Worm (Caenorhabditis elegans) whole organism, L4 larva: Measurements from ENCODE around the gene srw-32.

Experiments
- T26A8.4 ChIP-seq: fragments of 200-800 bp; sonication (Bioruptor generic); IDR thresholded peaks from 2 replicates; pipeline ENCODE4 v1.3.6; 2022; ENCODE audit warnings: missing genetic modification characterization, missing compliant biosample characterization
- Y5F2A.4 ChIP-seq: fragments of 200-800 bp; sonication (Bioruptor generic); optimal IDR thresholded peaks from 2 replicates; lab custom pipeline; 2018; ENCODE audit warnings: mild to moderate bottlenecking, missing genetic modification characterization, missing compliant biosample characterization
- Y75B8A.6 ChIP-seq: fragments of 200-800 bp; sonication (Bioruptor generic); IDR thresholded peaks from 2 replicates; pipeline ENCODE4 v1.3.6; 2022; ENCODE audit warnings: missing genetic modification reagents, missing genetic modification characterization, missing compliant biosample characterization
- aha-1 ChIP-seq: fragments of 150-350 bp; peaks from one replicate; lab custom pipeline; 2014; ENCODE audit warnings: missing biosample characterization, missing genetic modification characterization
- aly-2 ChIP-seq: sonication (generic microtip); optimal IDR thresholded peaks from 2 replicates; lab custom pipeline; 2018; ENCODE audit warnings: missing biosample characterization, missing genetic modification characterization
- ceh-82 ChIP-seq: sonication (generic microtip); optimal IDR thresholded peaks from 2 replicates; lab custom pipeline; 2017; ENCODE audit warnings: missing biosample characterization, missing genetic modification characterization
- cey-2 ChIP-seq: sonication (generic microtip); optimal IDR thresholded peaks from 3 replicates; lab custom pipeline; 2017; ENCODE audit warnings: missing genetic modification characterization, mild to moderate bottlenecking, missing compliant biosample characterization, antibody characterized with exemption, borderline replicate concordance; ENCODE audit not compliant: insufficient read depth
- daf-16 ChIP-seq, 3 experiments: sonication (generic microtip); optimal IDR thresholded peaks; 2 replicates each; lab custom pipeline; 2016 to 2017; ENCODE audit warnings: missing genetic modification characterization in 3 of 3, missing genetic modification reagents in 3 of 3, mild to moderate bottlenecking in 2 of 3, missing compliant biosample characterization in 2 of 3, missing biosample characterization in 1 of 3, moderate library complexity in 1 of 3
- daf-8 ChIP-seq: fragments of 200-800 bp; sonication (Bioruptor generic); IDR thresholded peaks from 2 replicates; pipeline ENCODE4 v1.3.6; 2022; ENCODE audit warnings: missing genetic modification characterization, missing compliant biosample characterization
- dmd-9 ChIP-seq: fragments of 200-800 bp; sonication (Bioruptor generic); IDR thresholded peaks from 2 replicates; pipeline ENCODE4 v1.3.6; 2022; ENCODE audit warnings: missing genetic modification reagents, missing genetic modification characterization, missing compliant biosample characterization
- dve-1 ChIP-seq: sonication (generic microtip); optimal IDR thresholded peaks from 2 replicates; lab custom pipeline; 2017; ENCODE audit warnings: antibody characterized with exemption, mild to moderate bottlenecking, missing genetic modification characterization, missing compliant biosample characterization; ENCODE audit not compliant: insufficient read depth
- egl-43 ChIP-seq: fragments of 200-800 bp; sonication (Bioruptor generic); IDR thresholded peaks from 2 replicates; pipeline ENCODE4 v1.3.6; 2022; ENCODE audit warnings: missing genetic modification reagents, missing genetic modification characterization, missing compliant biosample characterization
- fkh-10 ChIP-seq: fragments of 150-350 bp; optimal IDR thresholded peaks from 2 replicates; lab custom pipeline; 2014; ENCODE audit warnings: missing biosample characterization, missing genetic modification reagents, missing genetic modification characterization
- fos-1 ChIP-seq: fragments of 150-350 bp; optimal IDR thresholded peaks from 2 replicates; lab custom pipeline; 2014; ENCODE audit warnings: missing biosample characterization, missing genetic modification characterization
- hlh-11 ChIP-seq: fragments of 200-800 bp; sonication (Bioruptor generic); optimal IDR thresholded peaks from 2 replicates; lab custom pipeline; 2018; ENCODE audit warnings: mild to moderate bottlenecking, missing genetic modification characterization, missing compliant biosample characterization
- hlh-30 ChIP-seq: sonication (generic microtip); optimal IDR thresholded peaks from 2 replicates; lab custom pipeline; 2017; ENCODE audit warnings: antibody characterized with exemption, mild to moderate bottlenecking, missing genetic modification characterization, missing compliant biosample characterization; ENCODE audit not compliant: insufficient read depth
- hmg-1.1 ChIP-seq: fragments of 200-800 bp; sonication (Bioruptor generic); IDR thresholded peaks from 2 replicates; pipeline ENCODE4 v1.3.6; 2022; ENCODE audit warnings: missing genetic modification reagents, missing genetic modification characterization, missing compliant biosample characterization
- lim-7 ChIP-seq: fragments of 200-800 bp; sonication (Bioruptor generic); IDR thresholded peaks from 2 replicates; pipeline ENCODE4 v1.3.6; 2022; ENCODE audit warnings: missing genetic modification characterization, missing compliant biosample characterization
- lin-15B ChIP-seq: fragments of 150-350 bp; sonication (generic microtip); optimal IDR thresholded peaks from 3 replicates; lab custom pipeline; 2014; ENCODE audit warnings: missing biosample characterization, missing genetic modification characterization
- lin-29 ChIP-seq: fragments of 200-800 bp; sonication (Bioruptor generic); IDR thresholded peaks from 2 replicates; pipeline ENCODE4 v1.3.6; 2022; ENCODE audit warnings: missing genetic modification reagents, missing genetic modification characterization, missing compliant biosample characterization
- madf-5 ChIP-seq, 2 experiments: fragments of 200-800 bp; sonication (Bioruptor generic); IDR thresholded peaks; 2 replicates each; pipeline ENCODE4 v1.3.6; 2022; ENCODE audit warnings: missing compliant biosample characterization in 2 of 2, missing genetic modification characterization in 2 of 2
- mep-1 ChIP-seq: fragments of 150-350 bp; sonication (generic microtip); optimal IDR thresholded peaks from 3 replicates; lab custom pipeline; 2014; ENCODE audit warnings: missing biosample characterization, missing genetic modification characterization
- mxl-2 ChIP-seq: fragments of 200-800 bp; sonication (Bioruptor generic); conservative IDR thresholded peaks from 2 replicates; pipeline ENCODE4 v1.3.6; 2022; ENCODE audit warnings: missing genetic modification reagents, missing genetic modification characterization, missing compliant biosample characterization
- nhr-10 ChIP-seq: fragments of 150-350 bp; optimal IDR thresholded peaks from 2 replicates; lab custom pipeline; 2014; ENCODE audit warnings: missing biosample characterization, missing genetic modification characterization
- nhr-102 ChIP-seq: sonication (generic microtip); optimal IDR thresholded peaks from 2 replicates; lab custom pipeline; 2016; ENCODE audit warnings: mild to moderate bottlenecking, missing genetic modification characterization, moderate library complexity, missing compliant biosample characterization
- nhr-25 ChIP-seq: sonication (generic microtip); optimal IDR thresholded peaks from 2 replicates; lab custom pipeline; 2017; ENCODE audit warnings: missing genetic modification characterization, mild to moderate bottlenecking, missing compliant biosample characterization, antibody characterized with exemption, moderate library complexity, borderline replicate concordance; ENCODE audit not compliant: insufficient read depth
- nhr-28 ChIP-seq: fragments of 150-350 bp; optimal IDR thresholded peaks from 2 replicates; lab custom pipeline; 2014; ENCODE audit warnings: missing biosample characterization, missing genetic modification characterization
- nhr-76 ChIP-seq: fragments of 150-350 bp; optimal IDR thresholded peaks from 2 replicates; lab custom pipeline; 2014; ENCODE audit warnings: missing biosample characterization, missing genetic modification characterization
- pha-4 ChIP-seq, 2 experiments: fragments of 150-350 bp in 1 of 2; fragments of 200-800 bp in 1 of 2; sonication (Bioruptor generic) in 1 of 2; IDR thresholded peaks in 1 of 2; optimal IDR thresholded peaks in 1 of 2; 2 replicates each; pipeline versions ENCODE4 v1.3.6 to Lab custom; 2014 to 2022; ENCODE audit warnings: missing genetic modification characterization in 2 of 2, missing genetic modification reagents in 2 of 2, missing biosample characterization in 1 of 2, missing compliant biosample characterization in 1 of 2
- php-3 ChIP-seq: fragments of 200-800 bp; sonication (Bioruptor generic); IDR thresholded peaks from 2 replicates; pipeline ENCODE4 v1.3.6; 2022; ENCODE audit warnings: missing genetic modification reagents, missing genetic modification characterization, missing compliant biosample characterization
- sdz-12 ChIP-seq: fragments of 200-800 bp; sonication (Bioruptor generic); optimal IDR thresholded peaks from 2 replicates; lab custom pipeline; 2018; ENCODE audit warnings: mild to moderate bottlenecking, missing genetic modification characterization, missing compliant biosample characterization
- snpc-1.2 ChIP-seq: fragments of 200-800 bp; sonication (Bioruptor generic); IDR thresholded peaks from 2 replicates; pipeline ENCODE4 v1.3.6; 2022; ENCODE audit warnings: missing genetic modification reagents, missing genetic modification characterization, missing compliant biosample characterization
- spr-3 ChIP-seq: fragments of 200-800 bp; sonication (Bioruptor generic); optimal IDR thresholded peaks from 2 replicates; lab custom pipeline; 2018; ENCODE audit warnings: mild to moderate bottlenecking, missing genetic modification characterization, missing compliant biosample characterization
- unc-130 ChIP-seq: sonication (generic microtip); optimal IDR thresholded peaks from 2 replicates; lab custom pipeline; 2016; ENCODE audit warnings: missing genetic modification reagents, missing genetic modification characterization, missing compliant biosample characterization
- zip-2 ChIP-seq: fragments of 150-350 bp; optimal IDR thresholded peaks from 2 replicates; lab custom pipeline; 2014; ENCODE audit warnings: missing biosample characterization, missing genetic modification characterization

srw-32 gene

DNA sequence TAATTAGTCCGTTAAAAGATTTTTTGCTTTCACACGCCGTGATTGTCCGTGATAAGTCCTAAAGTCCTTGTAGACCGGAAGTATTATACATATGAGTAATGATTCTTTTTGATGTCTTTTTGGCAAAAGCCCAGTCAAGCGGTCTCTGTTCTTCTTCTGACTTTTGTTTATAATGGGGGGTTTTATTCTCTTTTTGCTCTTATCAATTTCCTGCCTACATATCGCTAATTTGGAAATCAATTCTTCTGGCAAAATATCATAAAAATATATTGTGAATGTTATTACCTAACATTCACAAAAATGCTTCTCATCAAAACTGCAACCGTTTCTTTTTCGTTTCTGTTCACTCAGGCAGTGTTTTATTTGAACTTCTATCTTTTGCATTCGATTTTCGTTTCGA, 32.1 kb upstream of the srw-32 start, which contains the start of gene srbc-61:
srbc-61 (plus strand) TSS at position 301 of the 400 bp plus-strand sequence.
- TF ChIP-seq T26A8.4 (GFP tag; lab: Robert Waterston, UW) = no peak
- no peak for TF ChIP-seq nhr-10 (tag; lab: Kevin White, UChicago)
- TF ChIP-seq hmg-1.1 (GFP tag; lab: Robert Waterston, UW) = no peak
- TF ChIP-seq Y5F2A.4 (GFP tag; lab: Kevin White, UChicago) = no peak
- TF ChIP-seq, all 104 proteins: peak for 0

DNA sequence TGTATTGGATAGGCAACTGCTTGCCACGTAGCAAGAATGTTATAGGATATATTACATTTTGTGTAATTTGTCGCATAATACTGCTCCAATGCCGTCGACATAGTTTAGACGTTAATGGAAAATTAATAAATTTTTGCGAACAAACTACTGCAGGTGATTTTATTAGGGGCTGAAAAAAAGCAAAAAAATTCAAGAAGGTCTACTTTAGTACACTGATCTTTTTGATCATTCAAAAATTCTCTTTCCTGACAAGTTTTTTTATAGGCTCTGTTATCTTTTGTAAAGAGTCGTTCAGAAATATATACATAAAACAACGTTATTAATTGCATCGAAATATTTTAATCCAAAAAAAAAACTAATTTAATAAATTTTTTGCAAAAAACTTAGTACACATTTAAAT, 23.5 kb upstream of the srw-32 start, which contains the start of gene srh-111:
srh-111 (minus strand) TSS at position 101 of the 400 bp plus-strand sequence.
- TF ChIP-seq nhr-76 (tag; lab: Kevin White, UChicago) (no peak), aly-2 (tag; lab: Kevin White, UChicago) (no peak), mxl-2 (GFP tag; lab: Robert Waterston, UW) (no peak)

DNA sequence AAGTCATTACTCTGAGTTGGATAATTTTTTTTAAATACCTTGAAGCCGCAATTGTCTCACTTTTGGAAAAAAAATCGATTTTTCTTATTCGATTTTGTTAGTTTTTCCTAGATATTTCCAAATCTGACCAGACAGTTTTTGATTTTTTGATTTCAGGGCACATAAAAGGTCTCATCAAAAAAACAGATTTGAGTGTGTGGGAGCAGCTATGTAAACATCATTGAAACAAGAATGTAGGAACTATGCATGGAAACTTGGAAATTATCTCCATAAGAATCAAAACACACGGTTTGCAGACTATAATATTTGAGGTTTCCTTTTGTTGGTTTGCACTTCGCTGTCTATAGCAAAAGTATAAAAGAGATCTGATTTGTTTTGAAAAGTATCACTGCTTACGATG, 22.6 kb upstream of the srw-32 start, which contains the start of gene scl-24:
scl-24 (plus strand) TSS at position 301 of the 400 bp plus-strand sequence.
- TF ChIP-seq aha-1 (tag; lab: Kevin White, UChicago) = peak; percentile 8
- no peak for TF ChIP-seq nhr-10 (tag; lab: Kevin White, UChicago)

ce11 chrV:17493732-17494131, 14.9 kb upstream of the srw-32 start, which contains the start of gene fbxa-102:
TSS of gene fbxa-102 (minus strand) at chrV:17493832.
- TF ChIP-seq nhr-25 (tag; lab: Kevin White, UChicago) (no peak), daf-8 (GFP tag; lab: Robert Waterston, UW) (no peak), pha-4 (GFP tag; IDR thresholded peaks at IDR 0.05; lab: Robert Waterston, UW) (no peak), pha-4 (tag; optimal IDR thresholded peaks at IDR 0.05; lab: Kevin White, UChicago) (no peak), hlh-11 (tag; lab: Kevin White, UChicago) (no peak), zip-2 (tag; lab: Kevin White, UChicago) (no peak), cey-2 (tag; lab: Kevin White, UChicago) (no peak), ceh-82 (tag; lab: Kevin White, UChicago) (no peak), mep-1 (tag; lab: Kevin White, UChicago) (no peak), spr-3 (GFP tag; lab: Kevin White, UChicago) (no peak), dve-1 (no peak), snpc-1.2 (GFP tag; lab: Robert Waterston, UW) (no peak), fkh-10 (GFP tag; lab: Kevin White, UChicago) (no peak), php-3 (GFP tag; lab: Robert Waterston, UW) (no peak), lim-7 (GFP tag; lab: Robert Waterston, UW) (no peak), Y75B8A.6 (GFP tag; lab: Robert Waterston, UW) (no peak), lin-29 (GFP tag; lab: Robert Waterston, UW) (no peak), daf-16 (GFP tag; optimal IDR thresholded peaks at IDR 0.05; lab: Kevin White, UChicago) (no peak), daf-16 (tag; optimal IDR thresholded peaks at IDR 0.05; lab: Kevin White, UChicago) (no peak), nhr-102 (tag; lab: Kevin White, UChicago) (no peak), egl-43 (no peak), fos-1 (tag; lab: Kevin White, UChicago) (no peak)
- TF ChIP-seq, all 104 proteins: peak for 0

ce11 chrV:17496071-17496470, 12.5 kb upstream of the srw-32 start, which contains the start of gene srh-118:
TSS of gene srh-118 (minus strand) at chrV:17496171.
- no peak for TF ChIP-seq nhr-76 (tag; lab: Kevin White, UChicago)
- no peak for TF ChIP-seq nhr-28 (tag; lab: Kevin White, UChicago)
- no peak for TF ChIP-seq dmd-9
- no peak for TF ChIP-seq unc-130
- no peak for TF ChIP-seq madf-5 (GFP tag; IDR thresholded peaks at IDR 0.05; lab: Robert Waterston, UW)
- no peak for TF ChIP-seq mxl-2 (GFP tag; lab: Robert Waterston, UW)
- TF ChIP-seq sdz-12 (GFP tag; lab: Kevin White, UChicago) = no peak
- TF ChIP-seq lin-15B (tag; lab: Kevin White, UChicago) = no peak
- no peak for TF ChIP-seq hlh-30 (tag; lab: Kevin White, UChicago)
